Worm (Caenorhabditis elegans) whole organism, L1 larva: Measurements from ENCODE around the gene dpy-3.

Source experiments
- C16A3.4 ChIP-seq: fragments of 150-350 bp; optimal IDR thresholded peaks from 2 replicates; lab custom pipeline; 2014; ENCODE audit warnings: missing biosample characterization, missing genetic modification characterization
- ama-1 ChIP-seq: fragments of 150-350 bp; optimal IDR thresholded peaks from 2 replicates; lab custom pipeline; 2014
- dpl-1 ChIP-seq, 3 experiments: fragments of 150-350 bp in 2 of 3; sonication (generic microtip) in 1 of 3; optimal IDR thresholded peaks; 2 replicates each; lab custom pipeline; 2014 to 2017; ENCODE audit warnings: missing biosample characterization in 3 of 3, missing genetic modification characterization in 3 of 3, missing genetic modification reagents in 3 of 3
- efl-3 ChIP-seq: fragments of 200-800 bp; sonication (Bioruptor generic); optimal IDR thresholded peaks from 2 replicates; lab custom pipeline; 2018; ENCODE audit warnings: mild to moderate bottlenecking, missing genetic modification characterization, missing compliant biosample characterization
- egl-13 ChIP-seq: sonication (generic microtip); optimal IDR thresholded peaks from 2 replicates; lab custom pipeline; 2016; ENCODE audit warnings: missing genotype, missing genetic modification reagents, missing genetic modification characterization, missing compliant biosample characterization
- elt-3 ChIP-seq, 6 experiments: fragments of 150-350 bp in 1 of 6; sonication (generic microtip); optimal IDR thresholded peaks; 2 replicates each; lab custom pipeline; 2017 to 2018; ENCODE audit warnings: missing biosample characterization in 6 of 6, missing genetic modification characterization in 6 of 6, inconsistent platforms in 1 of 6
- hpl-2 ChIP-seq: fragments of 150-350 bp; optimal IDR thresholded peaks from 2 replicates; lab custom pipeline; 2014; ENCODE audit warnings: missing biosample characterization, missing genetic modification reagents, missing genetic modification characterization
- lsy-2 ChIP-seq, 2 experiments: fragments of 150-350 bp; optimal IDR thresholded peaks; 2 replicates each; lab custom pipeline; 2014; ENCODE audit warnings: missing biosample characterization in 2 of 2, missing genetic modification characterization in 2 of 2
- mep-1 ChIP-seq: fragments of 150-350 bp; optimal IDR thresholded peaks from 2 replicates; lab custom pipeline; 2014; ENCODE audit warnings: missing biosample characterization, missing genetic modification characterization
- nhr-11 ChIP-seq: fragments of 150-350 bp; optimal IDR thresholded peaks from 2 replicates; lab custom pipeline; 2014; ENCODE audit warnings: missing biosample characterization, missing genetic modification characterization
- nhr-12 ChIP-seq: sonication (generic microtip); optimal IDR thresholded peaks from 2 replicates; lab custom pipeline; 2017; ENCODE audit warnings: missing biosample characterization, missing genetic modification characterization
- nhr-71 ChIP-seq: sonication (generic microtip); optimal IDR thresholded peaks from 2 replicates; lab custom pipeline; 2016; ENCODE audit warnings: mild to moderate bottlenecking, missing genetic modification characterization, moderate library complexity, missing compliant biosample characterization
- skn-1 ChIP-seq: fragments of 150-350 bp; optimal IDR thresholded peaks from 2 replicates; lab custom pipeline; 2014; ENCODE audit warnings: missing biosample characterization, missing genetic modification characterization
- tlp-1 ChIP-seq: fragments of 150-350 bp; optimal IDR thresholded peaks from 2 replicates; lab custom pipeline; 2014; ENCODE audit warnings: missing biosample characterization, missing genetic modification characterization

- TF ChIP-seq nhr-11: no peak
- no peak for TF ChIP-seq dpl-1 (GFP tag; optimal IDR thresholded peaks at IDR 0.05; lab: Kevin White, UChicago)
- no peak for TF ChIP-seq ama-1 (lab: Kevin White, UChicago)
- no peak for TF ChIP-seq nhr-12
- TF ChIP-seq hpl-2 (GFP tag; lab: Kevin White, UChicago): no peak
- no peak for TF ChIP-seq skn-1 (tag; lab: Kevin White, UChicago)
- TF ChIP-seq egl-13: no peak
- no peak for TF ChIP-seq nhr-71 (tag; lab: Kevin White, UChicago)
- no peak for TF ChIP-seq lsy-2 (tag; optimal IDR thresholded peaks at IDR 0.05; lab: Kevin White, UChicago)
- TF ChIP-seq tlp-1 (tag; lab: Kevin White, UChicago): no peak
- TF ChIP-seq C16A3.4 (tag; lab: Kevin White, UChicago): no peak
- TF ChIP-seq efl-3: no peak
- TF ChIP-seq mep-1 (tag; lab: Kevin White, UChicago): no peak
- no peak for TF ChIP-seq elt-3 (tag; optimal IDR thresholded peaks at IDR 0.05; lab: Kevin White, UChicago)
These were observed 17.6 kb upstream of the dpy-3 start, which contains the start of gene pdf-2 for ce11 chrX:2163084-2163483.
